Fruit fly (Drosophila melanogaster): ENCODE results near the gene eIF4H1.

Gene eIF4H1

DNA sequence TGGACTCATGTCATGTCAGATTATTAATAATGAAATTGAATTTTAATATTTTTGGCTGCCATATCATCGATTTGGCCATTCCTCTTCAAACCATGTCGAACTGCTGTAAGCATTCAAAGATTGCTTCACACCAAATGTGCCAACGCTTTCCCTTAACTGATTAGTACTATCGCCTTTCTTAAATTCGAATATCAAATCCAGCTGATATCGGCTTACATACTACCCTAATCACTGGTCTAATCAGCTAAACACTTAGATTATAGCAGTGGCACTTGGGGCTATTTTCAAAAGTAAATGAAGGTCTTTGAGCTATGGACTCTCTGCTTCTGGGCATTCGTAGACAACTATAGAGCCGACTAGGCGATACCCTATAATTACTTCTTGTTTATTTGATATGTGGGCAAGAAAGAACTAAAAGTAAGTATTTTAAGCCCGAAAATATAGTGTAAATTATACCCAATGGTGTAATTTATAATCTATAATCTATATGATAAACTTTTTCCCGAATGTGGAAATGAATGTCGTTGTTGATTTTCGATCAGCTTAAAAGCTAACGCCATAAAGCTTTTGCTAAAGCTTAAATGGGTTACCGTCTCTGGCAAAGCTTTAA lies 44.5 kb upstream of the eIF4H1 start (continued):
- TF ChIP-seq al (GFP tag; IDR thresholded peaks at IDR 0.05) = peak; percentile 66
- TF ChIP-seq CG3407 (GFP tag; optimal IDR thresholded peaks at IDR 0.05) = peak; percentile 38
- peak; percentile 26 for TF ChIP-seq ERR (GFP tag; optimal IDR thresholded peaks at IDR 0.05)
- peak; percentile 45 for TF ChIP-seq trh (GFP tag; optimal IDR thresholded peaks at IDR 0.05)
- TF ChIP-seq chn (GFP tag; optimal IDR thresholded peaks at IDR 0.05) = peak; percentile 35
- TF ChIP-seq gsb-n (tag; optimal IDR thresholded peaks at IDR 0.05) = peak; percentile 39
- TF ChIP-seq CG3065 (GFP tag; optimal IDR thresholded peaks at IDR 0.05) = no peak
- TF ChIP-seq Hsf (GFP tag; optimal IDR thresholded peaks at IDR 0.05) = peak; percentile 71
- no peak for TF ChIP-seq CG10267 (tag; optimal IDR thresholded peaks at IDR 0.05)
- TF ChIP-seq CG6854 (GFP tag; optimal IDR thresholded peaks at IDR 0.05) = peak; percentile 81
- no peak for TF ChIP-seq Doc3 (GFP tag; IDR thresholded peaks at IDR 0.05; ENCODE audit: partially characterized antibody)

DNA sequence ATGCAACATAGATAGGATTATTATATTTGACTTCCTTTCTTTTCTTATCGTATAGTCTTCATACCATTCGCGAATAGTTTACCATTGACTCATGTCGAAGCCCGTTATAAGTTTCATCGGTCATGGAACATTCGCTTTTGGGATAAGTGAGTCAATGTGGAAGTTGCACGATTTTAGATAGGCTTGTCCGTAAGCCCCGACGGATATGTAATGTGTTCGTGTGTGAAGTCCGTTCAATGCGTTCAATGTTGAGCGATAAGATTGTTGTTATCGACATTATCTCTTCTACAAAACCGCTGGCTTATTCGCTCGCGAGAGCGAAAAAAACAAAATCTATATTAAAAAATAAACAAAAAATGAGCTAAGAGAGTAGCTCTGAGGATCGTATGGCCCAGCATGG lies 43.7 kb upstream of the eIF4H1 start, which contains the start of gene CG9981:
Gene CG9981 (minus strand): TSS at position 320 of the 400 bp plus-strand sequence.
- TF ChIP-seq CG17385 (GFP tag; optimal IDR thresholded peaks at IDR 0.05) = no peak
- TF ChIP-seq Elba2 (GFP tag; optimal IDR thresholded peaks at IDR 0.05) = no peak
- no peak for TF ChIP-seq zfh1 (GFP tag; IDR thresholded peaks at IDR 0.05)
- TF ChIP-seq CG34376 (GFP tag; optimal IDR thresholded peaks at IDR 0.05) = peak; percentile 53
- TF ChIP-seq gcm (GFP tag; optimal IDR thresholded peaks at IDR 0.05) = no peak
- no peak for TF ChIP-seq CG31224 (GFP tag; IDR thresholded peaks at IDR 0.05)
- TF ChIP-seq GATAe (GFP tag; conservative IDR thresholded peaks at IDR 0.05) = peak; percentile 44
- TF ChIP-seq bsh (GFP tag; optimal IDR thresholded peaks at IDR 0.05) = no peak
- no peak for TF ChIP-seq Ets65A (GFP tag)
- no peak for TF ChIP-seq hb (GFP tag; IDR thresholded peaks at IDR 0.05; ENCODE audit: partially characterized antibody)
- TF ChIP-seq CG3281 (GFP tag; optimal IDR thresholded peaks at IDR 0.05) = no peak
- TF ChIP-seq CG32532 (GFP tag; IDR thresholded peaks at IDR 0.05) = no peak
- no peak for TF ChIP-seq Tbp (GFP tag; optimal IDR thresholded peaks at IDR 0.05)
- TF ChIP-seq D19A (tag; optimal IDR thresholded peaks at IDR 0.05) = no peak
- TF ChIP-seq BEAF-32 (GFP tag; optimal IDR thresholded peaks at IDR 0.05) = no peak
- no peak for TF ChIP-seq CG12299 (tag; optimal IDR thresholded peaks at IDR 0.05)
- TF ChIP-seq Deaf1 (tag; optimal IDR thresholded peaks at IDR 0.05) = peak; percentile 11
- TF ChIP-seq Vsx1 (GFP tag; optimal IDR thresholded peaks at IDR 0.05) = no peak
- TF ChIP-seq cato (GFP tag; optimal IDR thresholded peaks at IDR 0.05; ENCODE audit: borderline replicate concordance) = no peak
- TF ChIP-seq kni (GFP tag; optimal IDR thresholded peaks at IDR 0.05) = no peak
- no peak for TF ChIP-seq CG6683 (GFP tag; optimal IDR thresholded peaks at IDR 0.05)
- TF ChIP-seq CG17359 (tag; optimal IDR thresholded peaks at IDR 0.05) = no peak
- TF ChIP-seq cas (GFP tag; IDR thresholded peaks at IDR 0.05) = no peak
- TF ChIP-seq Poxn (GFP tag; IDR thresholded peaks at IDR 0.05) = no peak
- no peak for TF ChIP-seq CG9609 (GFP tag; optimal IDR thresholded peaks at IDR 0.05)
- TF ChIP-seq grn (GFP tag; optimal IDR thresholded peaks at IDR 0.05) = peak; percentile 12
- no peak for TF ChIP-seq CG9876 (GFP tag; optimal IDR thresholded peaks at IDR 0.05)
- TF ChIP-seq Hmr (GFP tag; optimal IDR thresholded peaks at IDR 0.05) = no peak
- TF ChIP-seq CG10959 (GFP tag; IDR thresholded peaks at IDR 0.05) = no peak
- no peak for TF ChIP-seq PHDP (tag; optimal IDR thresholded peaks at IDR 0.05)
- TF ChIP-seq CG8359 (GFP tag; optimal IDR thresholded peaks at IDR 0.05; ENCODE audit: borderline replicate concordance) = no peak
- peak; percentile 46 for TF ChIP-seq exex (tag; optimal IDR thresholded peaks at IDR 0.05)
- TF ChIP-seq onecut (GFP tag; IDR thresholded peaks at IDR 0.05) = no peak
- peak; percentile 6 for TF ChIP-seq CG13296 (GFP tag; optimal IDR thresholded peaks at IDR 0.05)
- TF ChIP-seq mirr (GFP tag; optimal IDR thresholded peaks at IDR 0.05) = peak; percentile 52
- TF ChIP-seq CG14667 (GFP tag; IDR thresholded peaks at IDR 0.05) = no peak
- TF ChIP-seq Hmx (GFP tag; optimal IDR thresholded peaks at IDR 0.05) = no peak
- peak; percentile 3 for TF ChIP-seq sug (tag; optimal IDR thresholded peaks at IDR 0.05)
- TF ChIP-seq E2f1 (GFP tag; IDR thresholded peaks at IDR 0.05) = no peak
